Fruit fly (Drosophila melanogaster): ENCODE data around the gene Or1a.

Or1a gene

dm6 chrX:279097-279727 is 35.7 kb upstream of the Or1a start, which contains the start of the genes CG3777 and ewg (continued):
- TF ChIP-seq CG7271 (tag; optimal IDR thresholded peaks at IDR 0.05) (no peak), z (GFP tag; IDR thresholded peaks at IDR 0.05) (no peak), sna (GFP tag; IDR thresholded peaks at IDR 0.05; ENCODE audit: partially characterized antibody) (peak; percentile 96), CoRest (tag; optimal IDR thresholded peaks at IDR 0.05) (peak; percentile 22), dysf (GFP tag; IDR thresholded peaks at IDR 0.05) (no peak), CG3838 (GFP tag; optimal IDR thresholded peaks at IDR 0.05) (no peak), pum (GFP tag; optimal IDR thresholded peaks at IDR 0.05) (no peak), CG18476 (GFP tag; optimal IDR thresholded peaks at IDR 0.05) (no peak), onecut (GFP tag; IDR thresholded peaks at IDR 0.05) (no peak), ham (GFP tag; IDR thresholded peaks at IDR 0.05) (no peak), CG17802 (tag; optimal IDR thresholded peaks at IDR 0.05) (no peak), gem (tag; optimal IDR thresholded peaks at IDR 0.05) (no peak), CG17186 (GFP tag; optimal IDR thresholded peaks at IDR 0.05) (peak; percentile 76), CG7357 (GFP tag; IDR thresholded peaks at IDR 0.05) (no peak), CG3163 (GFP tag; optimal IDR thresholded peaks at IDR 0.05) (peak; percentile 16)

DNA sequence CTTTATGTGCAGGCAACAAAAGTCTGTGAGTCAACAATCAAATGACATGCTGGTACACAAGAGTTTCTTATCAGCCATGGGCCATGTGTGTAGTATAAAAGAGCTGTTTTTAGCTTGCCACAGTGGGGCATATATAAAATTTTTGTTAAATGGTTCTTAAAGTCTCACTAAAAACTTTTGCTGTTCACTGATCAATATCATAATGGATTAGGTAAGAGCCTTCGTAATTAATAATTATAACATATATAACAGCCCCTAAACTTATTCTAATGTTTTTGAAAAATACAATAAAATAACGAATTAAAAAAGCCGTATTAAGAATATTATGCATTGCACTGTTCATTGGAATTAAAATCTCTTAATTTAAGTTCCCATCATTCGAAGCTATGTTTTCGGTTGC is 21.7 kb upstream of the Or1a start:
- no peak for TF ChIP-seq eve (GFP tag; optimal IDR thresholded peaks at IDR 0.05)
- TF ChIP-seq CG2120 (GFP tag; optimal IDR thresholded peaks at IDR 0.05), result no peak
- no peak for TF ChIP-seq bcd (GFP tag; optimal IDR thresholded peaks at IDR 0.05)
- no peak for TF ChIP-seq Bdp1 (GFP tag; optimal IDR thresholded peaks at IDR 0.05)
- no peak for TF ChIP-seq CG18619 (GFP tag; optimal IDR thresholded peaks at IDR 0.05)
- TF ChIP-seq CG1529 (GFP tag; optimal IDR thresholded peaks at IDR 0.05), result no peak
- TF ChIP-seq CG12299 (tag; optimal IDR thresholded peaks at IDR 0.05), result no peak
- no peak for TF ChIP-seq slbo (GFP tag; IDR thresholded peaks at IDR 0.05)
- TF ChIP-seq Med (GFP tag), result peak; percentile 27
- peak; percentile 69 for TF ChIP-seq sens (GFP tag)
- TF ChIP-seq CG11504 (tag; optimal IDR thresholded peaks at IDR 0.05), result peak; percentile 15
- peak; percentile 20 for TF ChIP-seq CG18262 (tag; optimal IDR thresholded peaks at IDR 0.05)
- no peak for TF ChIP-seq insv (GFP tag; optimal IDR thresholded peaks at IDR 0.05)
- no peak for TF ChIP-seq CG17328 (GFP tag; IDR thresholded peaks at IDR 0.05)
- TF ChIP-seq CG3847 (GFP tag; IDR thresholded peaks at IDR 0.05), result no peak
- peak; percentile 5 for TF ChIP-seq tio (GFP tag; optimal IDR thresholded peaks at IDR 0.05)
- TF ChIP-seq tx (GFP tag; optimal IDR thresholded peaks at IDR 0.05), result no peak
- TF ChIP-seq yki (optimal IDR thresholded peaks at IDR 0.05), result no peak
- TF ChIP-seq CG9797 (GFP tag; optimal IDR thresholded peaks at IDR 0.05), result no peak
- TF ChIP-seq CrebB (tag; optimal IDR thresholded peaks at IDR 0.05), result no peak
- TF ChIP-seq fu2 (GFP tag; optimal IDR thresholded peaks at IDR 0.05), result no peak
- TF ChIP-seq CG2116 (GFP tag; optimal IDR thresholded peaks at IDR 0.05), result no peak
- TF ChIP-seq CG11398 (GFP tag; optimal IDR thresholded peaks at IDR 0.05), result no peak
- TF ChIP-seq ro (GFP tag; IDR thresholded peaks at IDR 0.05), result no peak
- TF ChIP-seq CG12236 (GFP tag; optimal IDR thresholded peaks at IDR 0.05), result no peak
- TF ChIP-seq gem (tag; optimal IDR thresholded peaks at IDR 0.05), result peak; percentile 40
- TF ChIP-seq dmrt99B (tag; optimal IDR thresholded peaks at IDR 0.05), result no peak
- TF ChIP-seq org-1 (GFP tag; optimal IDR thresholded peaks at IDR 0.05), result no peak
- no peak for TF ChIP-seq seq (GFP tag; IDR thresholded peaks at IDR 0.05)
- no peak for TF ChIP-seq fd64A (GFP tag; optimal IDR thresholded peaks at IDR 0.05)
